Worm (Caenorhabditis elegans): ENCODE measurements around the gene ets-8.

DNA sequence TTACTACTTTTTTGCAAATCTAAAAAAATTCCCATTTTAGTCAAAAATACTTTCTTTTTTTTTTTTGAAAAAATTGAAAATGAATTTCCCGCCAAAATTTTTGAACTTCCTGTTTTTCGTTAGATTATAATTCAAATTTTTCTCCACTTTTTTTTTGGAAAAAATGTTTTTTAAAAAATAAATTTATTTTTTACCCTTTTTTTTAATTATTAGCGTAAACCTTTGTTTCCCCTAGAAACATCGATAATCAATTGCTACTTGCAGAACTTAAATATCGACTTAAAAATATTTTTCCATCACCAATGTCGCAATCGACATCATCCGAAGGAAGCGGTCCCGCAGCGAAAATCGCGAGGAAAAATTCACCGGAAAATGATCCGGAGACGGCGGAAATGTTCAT, 10.1 kb upstream of the ets-8 start, which contains the start of gene cec-2:
- no peak for TF ChIP-seq pqm-1 (tag; optimal IDR thresholded peaks at IDR 0.05)
- TF ChIP-seq dve-1 (tag; optimal IDR thresholded peaks at IDR 0.05): no peak
- no peak for TF ChIP-seq ama-1 (optimal IDR thresholded peaks at IDR 0.05)
- no peak for TF ChIP-seq rnt-1 (tag; optimal IDR thresholded peaks at IDR 0.05)
- no peak for TF ChIP-seq nfya-1 (tag; optimal IDR thresholded peaks at IDR 0.05)
- TF ChIP-seq dmd-4 (tag; optimal IDR thresholded peaks at IDR 0.05; ENCODE audit: borderline replicate concordance): no peak

Data from whole organism, late embryonic.